Fruit fly (Drosophila melanogaster): ENCODE results near the gene CG18585.
A peak's percentile ranks its signal among the peaks of the same experiment; 100 is the strongest.

CG18585 gene

dm6 chr2L:7702383-7703188 is 11.7 kb upstream of the CG18585 start, which contains the start of gene Tep3 (continued):
- TF ChIP-seq D (optimal IDR thresholded peaks at IDR 0.05) = no peak
- TF ChIP-seq D (GFP tag; optimal IDR thresholded peaks at IDR 0.05) = no peak
- TF ChIP-seq Sin3A (optimal IDR thresholded peaks at IDR 0.05) = no peak
- TF ChIP-seq CG12659 (GFP tag; optimal IDR thresholded peaks at IDR 0.05) = peak; percentile 13
- TF ChIP-seq cg (GFP tag; optimal IDR thresholded peaks at IDR 0.05) = no peak
- TF ChIP-seq CG34224 (GFP tag; IDR thresholded peaks at IDR 0.05; ENCODE audit: partially characterized antibody) = no peak
- no peak for TF ChIP-seq CG3726 (GFP tag; IDR thresholded peaks at IDR 0.05)
- TF ChIP-seq ssp (GFP tag; IDR thresholded peaks at IDR 0.05) = no peak
- no peak for TF ChIP-seq insv (GFP tag; optimal IDR thresholded peaks at IDR 0.05)
- TF ChIP-seq Dip2 (GFP tag; IDR thresholded peaks at IDR 0.05) = no peak
- TF ChIP-seq Trl (optimal IDR thresholded peaks at IDR 0.05) = no peak
- peak; percentile 2 for TF ChIP-seq Trl (GFP tag; optimal IDR thresholded peaks at IDR 0.05)
- no peak for TF ChIP-seq Nf-YA (GFP tag; IDR thresholded peaks at IDR 0.05)
- TF ChIP-seq gsb (GFP tag; IDR thresholded peaks at IDR 0.05) = no peak
- TF ChIP-seq CG10654 (GFP tag; optimal IDR thresholded peaks at IDR 0.05) = no peak
- no peak for TF ChIP-seq CG8944 (GFP tag; optimal IDR thresholded peaks at IDR 0.05)
- TF ChIP-seq vnd (GFP tag; IDR thresholded peaks at IDR 0.05; ENCODE audit: partially characterized antibody) = no peak
- peak; percentile 40 to 43 for TF ChIP-seq dpn (GFP tag; optimal IDR thresholded peaks at IDR 0.05)
- no peak for TF ChIP-seq CG11560 (tag; IDR thresholded peaks at IDR 0.05)
- TF ChIP-seq Max (GFP tag; optimal IDR thresholded peaks at IDR 0.05) = no peak
- TF ChIP-seq hth (optimal IDR thresholded peaks at IDR 0.05) = no peak
- TF ChIP-seq cad (GFP tag; optimal IDR thresholded peaks at IDR 0.05) = no peak
- TF ChIP-seq CG13123 (GFP tag; optimal IDR thresholded peaks at IDR 0.05) = no peak
- no peak for TF ChIP-seq Bdp1 (GFP tag; optimal IDR thresholded peaks at IDR 0.05)
- TF ChIP-seq scrt (GFP tag; optimal IDR thresholded peaks at IDR 0.05) = no peak
- no peak for TF ChIP-seq CG13296 (GFP tag; optimal IDR thresholded peaks at IDR 0.05)
- peak in 1 of 2 experiments; percentile 24 for TF ChIP-seq Pdp1 (GFP tag; optimal IDR thresholded peaks at IDR 0.05)
- TF ChIP-seq ATbp (GFP tag; optimal IDR thresholded peaks at IDR 0.05) = no peak
- TF ChIP-seq Dref (GFP tag; IDR thresholded peaks at IDR 0.05) = no peak
- TF ChIP-seq CG8478 (optimal IDR thresholded peaks at IDR 0.05) = no peak
- no peak for TF ChIP-seq kay (GFP tag; optimal IDR thresholded peaks at IDR 0.05)
- no peak for TF ChIP-seq Tbp (GFP tag; optimal IDR thresholded peaks at IDR 0.05)
- TF ChIP-seq otp (GFP tag; IDR thresholded peaks at IDR 0.05) = no peak
- no peak for TF ChIP-seq CG2875 (GFP tag; optimal IDR thresholded peaks at IDR 0.05)
- no peak for TF ChIP-seq CG12104 (GFP tag; optimal IDR thresholded peaks at IDR 0.05)
- no peak for TF ChIP-seq Sox100B (GFP tag; optimal IDR thresholded peaks at IDR 0.05)
- TF ChIP-seq ash1 (GFP tag; optimal IDR thresholded peaks at IDR 0.05) = no peak
- TF ChIP-seq Side (GFP tag; optimal IDR thresholded peaks at IDR 0.05) = peak; percentile 4
- TF ChIP-seq CG10979 (tag; optimal IDR thresholded peaks at IDR 0.05) = no peak
- TF ChIP-seq NfI (GFP tag; optimal IDR thresholded peaks at IDR 0.05) = peak; percentile 9
- no peak for TF ChIP-seq slou (GFP tag; optimal IDR thresholded peaks at IDR 0.05)
- TF ChIP-seq BtbVII (GFP tag; optimal IDR thresholded peaks at IDR 0.05) = no peak
- no peak for TF ChIP-seq Poxn (GFP tag; IDR thresholded peaks at IDR 0.05)
- TF ChIP-seq CG1529 (GFP tag; optimal IDR thresholded peaks at IDR 0.05) = no peak
- TF ChIP-seq CG9797 (GFP tag; optimal IDR thresholded peaks at IDR 0.05) = no peak
- TF ChIP-seq Opbp (GFP tag; IDR thresholded peaks at IDR 0.05; ENCODE audit: partially characterized antibody) = no peak
- TF ChIP-seq nerfin-1 (tag; optimal IDR thresholded peaks at IDR 0.05) = no peak
- TF ChIP-seq CG15073 (GFP tag; optimal IDR thresholded peaks at IDR 0.05) = no peak
- peak; percentile 8 for TF ChIP-seq pzg (GFP tag; optimal IDR thresholded peaks at IDR 0.05)
- TF ChIP-seq gcm2 (GFP tag; optimal IDR thresholded peaks at IDR 0.05) = no peak
- 0 out of 3 replicates have a peak, but pooled peaks have one; percentile 29 for TF ChIP-seq Aef1 (GFP tag; IDR thresholded peaks at IDR 0.05)
- TF ChIP-seq CG13775 (GFP tag; optimal IDR thresholded peaks at IDR 0.05) = no peak

Measured in whole organism, embryonic.